Worm (Caenorhabditis elegans): ENCODE data around the gene ZK669.3.

DNA sequence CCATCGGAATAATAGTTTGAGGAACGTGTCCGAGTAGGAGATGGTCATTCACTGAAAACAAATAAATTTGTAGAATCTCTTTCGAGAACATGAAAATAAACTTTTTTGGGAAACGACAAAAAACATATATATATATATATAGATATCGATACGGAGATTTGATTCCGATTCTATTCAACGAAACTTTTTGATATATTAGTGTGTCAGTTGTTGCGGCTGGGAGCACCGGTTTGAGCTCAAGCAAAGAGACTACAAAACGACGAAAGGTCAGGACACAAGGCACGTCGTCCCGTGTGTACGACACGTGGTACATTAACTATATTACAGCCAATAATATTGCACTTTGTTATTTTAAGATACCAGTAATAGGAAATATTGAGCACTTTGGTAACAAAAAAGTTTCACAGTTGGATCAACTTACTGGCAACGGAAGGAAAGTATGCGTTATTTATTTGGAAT is 33.4 kb upstream of the ZK669.3 start, which contains the start of gene best-23:
- TF ChIP-seq W03F9.2 (tag; optimal IDR thresholded peaks at IDR 0.05) (no peak), him-1 (tag; optimal IDR thresholded peaks at IDR 0.05) (no peak), dao-5 (tag; optimal IDR thresholded peaks at IDR 0.05) (no peak)
